Worm (Caenorhabditis elegans): Measurements from ENCODE around the gene rac-2.

rac-2 gene

DNA sequence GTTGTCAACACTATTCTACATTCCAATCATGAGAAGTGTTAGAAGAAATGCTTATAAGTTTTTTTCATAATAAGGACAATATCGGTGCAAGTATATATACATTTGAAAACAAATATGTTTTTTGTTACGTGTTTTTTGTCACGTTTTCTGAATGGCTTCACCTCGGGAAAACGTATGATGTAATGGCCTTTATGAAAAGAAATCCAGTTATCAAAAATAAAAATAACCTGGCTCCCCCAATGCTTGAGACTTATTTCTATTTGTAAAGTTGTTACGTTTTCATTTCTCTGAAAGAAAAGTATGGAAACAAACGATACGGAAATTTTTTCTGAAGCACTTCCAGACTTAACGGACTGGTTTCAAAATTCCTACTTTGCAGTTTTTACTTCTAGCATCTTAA is 9.2 kb upstream of the rac-2 start, which contains the start of gene srz-72:
TSS of gene srz-72 (plus strand) at position 301 of the 400 bp plus-strand sequence.
- TF ChIP-seq fkh-10 (GFP tag; optimal IDR thresholded peaks at IDR 0.05) (no peak), lin-11 (tag; optimal IDR thresholded peaks at IDR 0.05) (no peak), ceh-48 (tag; optimal IDR thresholded peaks at IDR 0.05) (no peak)

DNA sequence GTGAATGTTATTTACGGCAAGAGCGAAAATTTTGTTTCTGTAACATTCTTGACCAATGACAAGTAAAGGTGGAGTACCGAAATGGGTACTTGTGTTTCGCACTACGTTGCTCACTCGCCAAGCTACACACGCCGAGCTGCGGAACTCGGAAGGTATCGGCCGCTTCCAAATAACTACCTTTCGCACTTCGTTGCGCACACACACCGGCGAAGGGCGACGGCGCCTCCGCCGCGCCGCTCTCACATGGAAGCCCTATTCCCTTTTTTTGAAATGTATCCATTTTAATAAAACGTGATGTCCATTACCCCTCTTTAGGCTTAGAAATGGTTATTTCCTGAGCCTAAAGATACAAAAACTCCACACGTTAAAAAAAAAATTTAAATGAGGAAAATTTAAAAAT is 1.1 kb upstream of the rac-2 start:
- TF ChIP-seq ztf-16 (tag; optimal IDR thresholded peaks at IDR 0.05) (no peak), K09A11.1 (tag; optimal IDR thresholded peaks at IDR 0.05; ENCODE audit: insufficient read depth) (no peak), npax-4 (tag; optimal IDR thresholded peaks at IDR 0.05) (no peak), ceh-6 (GFP tag; optimal IDR thresholded peaks at IDR 0.05) (no peak), lin-11 (tag; optimal IDR thresholded peaks at IDR 0.05) (no peak), fkh-10 (GFP tag; optimal IDR thresholded peaks at IDR 0.05) (no peak), pax-1 (tag; optimal IDR thresholded peaks at IDR 0.05) (no peak), nfya-1 (tag; optimal IDR thresholded peaks at IDR 0.05) (no peak)

DNA sequence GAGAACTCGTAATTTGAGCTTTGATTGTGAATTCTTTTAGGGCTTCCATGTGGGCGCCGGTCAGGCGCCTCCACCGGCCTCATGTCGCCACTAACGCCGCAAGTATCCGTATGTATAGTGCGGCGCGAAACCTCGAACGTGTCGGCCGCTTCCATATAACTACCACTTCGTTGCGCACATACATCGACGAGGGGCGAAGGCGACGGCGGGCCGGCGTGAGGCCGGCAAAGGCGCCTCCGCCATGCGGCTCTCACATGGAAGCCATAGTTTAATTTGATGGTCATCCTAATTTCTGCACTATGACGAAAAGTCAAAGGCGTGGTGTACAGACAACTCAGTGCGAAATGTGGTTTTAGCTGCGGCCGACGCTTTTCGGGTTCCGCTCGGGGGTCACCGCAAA is 2.1 kb downstream of the rac-2 start:
- TF ChIP-seq ets-4 (tag; optimal IDR thresholded peaks at IDR 0.05), result no peak
- no peak for TF ChIP-seq unc-55 (GFP tag; optimal IDR thresholded peaks at IDR 0.05)
- TF ChIP-seq sox-4 (tag; optimal IDR thresholded peaks at IDR 0.05), result no peak
- no peak for TF ChIP-seq madf-2 (tag; optimal IDR thresholded peaks at IDR 0.05)
- no peak for TF ChIP-seq pag-3 (tag; optimal IDR thresholded peaks at IDR 0.05; ENCODE audit: borderline replicate concordance)
- TF ChIP-seq ceh-14 (tag; optimal IDR thresholded peaks at IDR 0.05), result no peak
- no peak for TF ChIP-seq ceh-6 (GFP tag; optimal IDR thresholded peaks at IDR 0.05)
- no peak for TF ChIP-seq ceh-22 (tag; optimal IDR thresholded peaks at IDR 0.05)
- TF ChIP-seq pha-2 (tag; optimal IDR thresholded peaks at IDR 0.05), result no peak
- no peak for TF ChIP-seq rnt-1 (tag; optimal IDR thresholded peaks at IDR 0.05)
- no peak for TF ChIP-seq ceh-31 (tag; optimal IDR thresholded peaks at IDR 0.05)
- TF ChIP-seq syd-9 (tag; optimal IDR thresholded peaks at IDR 0.05), result no peak
- TF ChIP-seq ref-2 (tag; optimal IDR thresholded peaks at IDR 0.05), result no peak
- TF ChIP-seq pax-1 (tag; optimal IDR thresholded peaks at IDR 0.05), result no peak
- TF ChIP-seq T23F11.4 (GFP tag; optimal IDR thresholded peaks at IDR 0.05), result no peak
- no peak for TF ChIP-seq ceh-30 (tag; optimal IDR thresholded peaks at IDR 0.05)
- no peak for TF ChIP-seq ceh-2 (tag; optimal IDR thresholded peaks at IDR 0.05)
- TF ChIP-seq C38D4.7 (GFP tag; optimal IDR thresholded peaks at IDR 0.05), result no peak
- TF ChIP-seq hlh-15 (tag; optimal IDR thresholded peaks at IDR 0.05), result no peak

DNA sequence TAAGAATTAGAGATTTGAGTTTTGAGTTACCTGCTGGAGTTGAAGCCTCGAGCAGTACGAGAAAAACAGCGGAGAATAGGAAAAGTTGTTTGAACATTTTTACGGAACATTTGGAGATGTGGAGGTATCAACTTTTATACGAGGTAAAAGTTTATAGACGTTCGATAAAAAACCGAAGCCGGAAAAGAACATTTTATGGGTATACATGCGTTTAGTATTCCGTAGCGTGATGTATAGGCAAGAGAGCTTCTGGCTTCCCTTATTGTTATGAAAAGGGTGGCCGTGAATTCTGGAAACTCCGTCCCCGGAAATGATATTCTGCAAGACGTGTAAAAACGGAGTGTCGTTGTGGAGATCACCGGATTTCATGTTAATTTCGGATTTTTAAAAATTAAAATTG is 12.4 kb downstream of the rac-2 start, which contains the start of gene K03D3.5:
TSS of gene K03D3.5 (minus strand) at position 101 of the 400 bp plus-strand sequence.
- no peak for TF ChIP-seq madf-2 (tag; optimal IDR thresholded peaks at IDR 0.05)
- TF ChIP-seq nhr-11 (tag; optimal IDR thresholded peaks at IDR 0.05), result no peak
- no peak for TF ChIP-seq ets-4 (tag; optimal IDR thresholded peaks at IDR 0.05)
- TF ChIP-seq fkh-10 (GFP tag; optimal IDR thresholded peaks at IDR 0.05), result no peak
- no peak for TF ChIP-seq nfya-1 (tag; optimal IDR thresholded peaks at IDR 0.05)
- TF ChIP-seq C38D4.7 (GFP tag; optimal IDR thresholded peaks at IDR 0.05), result no peak
- TF ChIP-seq rnt-1 (tag; optimal IDR thresholded peaks at IDR 0.05), result no peak
- no peak for TF ChIP-seq ttx-3 (tag; optimal IDR thresholded peaks at IDR 0.05)
- TF ChIP-seq ceh-14 (tag; optimal IDR thresholded peaks at IDR 0.05), result no peak
- no peak for TF ChIP-seq sdc-2 (tag; optimal IDR thresholded peaks at IDR 0.05)
- no peak for TF ChIP-seq che-1 (tag; optimal IDR thresholded peaks at IDR 0.05)
- TF ChIP-seq elt-4 (tag; optimal IDR thresholded peaks at IDR 0.05), result no peak
- no peak for TF ChIP-seq tbx-2 (tag; optimal IDR thresholded peaks at IDR 0.05)

DNA sequence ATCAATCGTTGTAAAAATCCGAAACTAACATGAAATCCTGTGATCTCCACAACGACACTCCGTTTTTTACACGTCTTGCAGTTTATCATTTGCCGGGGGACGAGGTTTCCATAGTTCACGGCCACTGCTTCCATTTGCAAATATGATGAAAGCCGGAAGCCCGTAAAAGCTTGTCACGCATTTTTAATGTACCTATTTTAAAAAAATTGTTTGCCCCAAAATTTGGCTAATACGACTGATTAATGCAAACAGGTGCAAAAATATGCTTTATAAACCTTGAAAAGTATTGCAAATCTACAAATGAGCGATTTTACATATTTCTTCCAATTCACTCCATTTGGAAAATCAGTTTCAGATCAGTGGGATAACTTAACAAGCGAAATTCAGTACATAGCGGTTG is 12.8 kb downstream of the rac-2 start, which contains the start of gene srz-61:
TSS of gene srz-61 (plus strand) at position 301 of the 400 bp plus-strand sequence.
- TF ChIP-seq pax-1 (tag; optimal IDR thresholded peaks at IDR 0.05) (no peak), ahr-1 (tag; optimal IDR thresholded peaks at IDR 0.05) (no peak), pha-4 (tag; optimal IDR thresholded peaks at IDR 0.05) (no peak), nhr-232 (tag; optimal IDR thresholded peaks at IDR 0.05) (no peak), odd-2 (tag; optimal IDR thresholded peaks at IDR 0.05) (no peak), ceh-6 (GFP tag; optimal IDR thresholded peaks at IDR 0.05) (no peak), ama-1 (optimal IDR thresholded peaks at IDR 0.05) (no peak), K02D7.2 (tag; optimal IDR thresholded peaks at IDR 0.05) (no peak), pag-3 (tag; optimal IDR thresholded peaks at IDR 0.05; ENCODE audit: borderline replicate concordance) (no peak), nhr-11 (tag; optimal IDR thresholded peaks at IDR 0.05) (no peak), ceh-22 (tag; optimal IDR thresholded peaks at IDR 0.05) (no peak), madf-2 (tag; optimal IDR thresholded peaks at IDR 0.05) (no peak), F13H6.1 (tag; optimal IDR thresholded peaks at IDR 0.05) (no peak), tbx-7 (tag; optimal IDR thresholded peaks at IDR 0.05) (no peak), hlh-13 (GFP tag; optimal IDR thresholded peaks at IDR 0.05) (no peak), hlh-30 (tag; optimal IDR thresholded peaks at IDR 0.05; ENCODE audit: insufficient read depth) (no peak)
